Worm (Caenorhabditis elegans) whole organism, L4 larva: Measurements from ENCODE around the gene nol-10.

ENCODE experiments used
- cey-2 ChIP-seq: sonication (generic microtip); optimal IDR thresholded peaks from 3 replicates; lab custom pipeline; 2017; ENCODE audit warnings: missing genetic modification characterization, mild to moderate bottlenecking, missing compliant biosample characterization, antibody characterized with exemption, borderline replicate concordance; ENCODE audit not compliant: insufficient read depth
- fos-1 ChIP-seq: fragments of 150-350 bp; optimal IDR thresholded peaks from 2 replicates; lab custom pipeline; 2014; ENCODE audit warnings: missing biosample characterization, missing genetic modification characterization
- lin-39 ChIP-seq: fragments of 150-350 bp; optimal IDR thresholded peaks from 2 replicates; lab custom pipeline; 2014; ENCODE audit warnings: missing biosample characterization, missing genetic modification reagents, missing genetic modification characterization
- mdl-1 ChIP-seq, 2 experiments: fragments of 150-350 bp in 1 of 2; sonication (generic microtip) in 1 of 2; optimal IDR thresholded peaks; 2 replicates each; lab custom pipeline; 2014 to 2017; ENCODE audit warnings: missing biosample characterization in 2 of 2, missing genetic modification characterization in 2 of 2
- php-3 ChIP-seq: fragments of 200-800 bp; sonication (Bioruptor generic); IDR thresholded peaks from 2 replicates; pipeline ENCODE4 v1.3.6; 2022; ENCODE audit warnings: missing genetic modification reagents, missing genetic modification characterization, missing compliant biosample characterization

- TF ChIP-seq mdl-1 (tag; optimal IDR thresholded peaks at IDR 0.05; lab: Kevin White, UChicago) (no peak), cey-2 (tag; lab: Kevin White, UChicago) (no peak), php-3 (GFP tag; lab: Robert Waterston, UW) (no peak), fos-1 (tag; lab: Kevin White, UChicago) (no peak), lin-39 (no peak)
Observed at ce11 chrIV:7552100-7552499, 28.3 kb upstream of the nol-10 start.
